Worm (Caenorhabditis elegans): ENCODE results near the gene H35B03.2.
A peak's percentile ranks its signal among the peaks of the same experiment; 100 is the strongest.

Gene H35B03.2

ce11 chrIV:5734720-5735119, 3.2 kb upstream of the H35B03.2 start, which contains the start of gene cpg-18:
Gene cpg-18, plus strand, starts transcription at chrIV:5735020.
- TF ChIP-seq M03D4.4 (tag; optimal IDR thresholded peaks at IDR 0.05) (no peak), nhr-237 (tag; optimal IDR thresholded peaks at IDR 0.05) (no peak), cnd-1 (tag; optimal IDR thresholded peaks at IDR 0.05) (no peak), bed-3 (GFP tag; optimal IDR thresholded peaks at IDR 0.05) (no peak), ztf-11 (tag; optimal IDR thresholded peaks at IDR 0.05) (no peak), nhr-2 (tag; optimal IDR thresholded peaks at IDR 0.05) (no peak), sptf-1 (tag; optimal IDR thresholded peaks at IDR 0.05) (no peak), flh-1 (GFP tag; optimal IDR thresholded peaks at IDR 0.05) (no peak), ceh-83 (GFP tag; optimal IDR thresholded peaks at IDR 0.05) (no peak), drap-1 (GFP tag; optimal IDR thresholded peaks at IDR 0.05) (no peak), mep-1 (tag; optimal IDR thresholded peaks at IDR 0.05) (no peak), sem-2 (GFP tag; optimal IDR thresholded peaks at IDR 0.05) (no peak), unc-39 (tag; optimal IDR thresholded peaks at IDR 0.05) (no peak), mab-5 (tag; optimal IDR thresholded peaks at IDR 0.05) (no peak), lin-13 (tag; optimal IDR thresholded peaks at IDR 0.05) (no peak), nhr-12 (tag; optimal IDR thresholded peaks at IDR 0.05) (no peak), zip-8 (tag; optimal IDR thresholded peaks at IDR 0.05) (no peak), ceh-39 (tag; optimal IDR thresholded peaks at IDR 0.05) (no peak)

ce11 chrIV:5725300-5725699, 6.2 kb downstream of the H35B03.2 start, which contains the start of gene H35B03.1:
Gene H35B03.1, plus strand, starts transcription at chrIV:5725600.
- TF ChIP-seq ces-1 (GFP tag; optimal IDR thresholded peaks at IDR 0.05) = peak; percentile 37
- TF ChIP-seq drap-1 (GFP tag; optimal IDR thresholded peaks at IDR 0.05) = no peak

ce11 chrIV:5723659-5724058, 7.8 kb downstream of the H35B03.2 start:
- TF ChIP-seq zip-8 (tag; optimal IDR thresholded peaks at IDR 0.05) (no peak), bed-3 (GFP tag; optimal IDR thresholded peaks at IDR 0.05) (no peak), ces-1 (GFP tag; optimal IDR thresholded peaks at IDR 0.05) (peak; percentile 19)

- TF ChIP-seq lin-32 (GFP tag; optimal IDR thresholded peaks at IDR 0.05) (no peak), mab-5 (tag; optimal IDR thresholded peaks at IDR 0.05) (no peak), unc-39 (tag; optimal IDR thresholded peaks at IDR 0.05) (no peak), nhr-12 (tag; optimal IDR thresholded peaks at IDR 0.05) (no peak), elt-1 (tag; optimal IDR thresholded peaks at IDR 0.05; ENCODE audit: borderline replicate concordance, insufficient read depth) (no peak), ceh-39 (tag; optimal IDR thresholded peaks at IDR 0.05) (no peak), hlh-1 (tag; optimal IDR thresholded peaks at IDR 0.05) (no peak), bed-3 (GFP tag; optimal IDR thresholded peaks at IDR 0.05) (no peak), mep-1 (tag; optimal IDR thresholded peaks at IDR 0.05) (no peak), nhr-2 (tag; optimal IDR thresholded peaks at IDR 0.05) (no peak), snpc-4 (tag; optimal IDR thresholded peaks at IDR 0.05) (no peak)
Measured at ce11 chrIV:5715341-5716112, 15.9 kb downstream of the H35B03.2 start.

ce11 chrIV:5708796-5709195, 22.7 kb downstream of the H35B03.2 start, which contains the start of gene C55C3.1:
Gene C55C3.1, plus strand, starts transcription at chrIV:5709096.
- no peak for TF ChIP-seq elt-3 (tag; optimal IDR thresholded peaks at IDR 0.05)
- TF ChIP-seq hlh-1 (tag; optimal IDR thresholded peaks at IDR 0.05) = no peak
- no peak for TF ChIP-seq blmp-1 (tag; optimal IDR thresholded peaks at IDR 0.05)
- TF ChIP-seq sem-2 (GFP tag; optimal IDR thresholded peaks at IDR 0.05) = no peak
- TF ChIP-seq lsy-2 (tag; optimal IDR thresholded peaks at IDR 0.05) = no peak
- no peak for TF ChIP-seq mls-2 (tag; optimal IDR thresholded peaks at IDR 0.05)
- TF ChIP-seq unc-120 (tag; optimal IDR thresholded peaks at IDR 0.05; ENCODE audit: poor library complexity, severe bottlenecking) = no peak
- TF ChIP-seq nhr-12 (tag; optimal IDR thresholded peaks at IDR 0.05) = no peak

- TF ChIP-seq elt-1 (tag; optimal IDR thresholded peaks at IDR 0.05; ENCODE audit: borderline replicate concordance, insufficient read depth) = peak; percentile 15
- TF ChIP-seq unc-62 (GFP tag; optimal IDR thresholded peaks at IDR 0.05) = no peak
Measured at ce11 chrIV:5706603-5707002, 24.9 kb downstream of the H35B03.2 start.
